Worm (Caenorhabditis elegans) whole organism, L2 larva: ENCODE results near the gene F59B2.8.

Source experiments
- F13H6.1 ChIP-seq: sonication (generic microtip); optimal IDR thresholded peaks from 2 replicates; lab custom pipeline; 2016; ENCODE audit warnings: missing genetic modification characterization, missing compliant biosample characterization
- R02D3.7 ChIP-seq: fragments of 150-350 bp; optimal IDR thresholded peaks from 2 replicates; lab custom pipeline; 2014; ENCODE audit warnings: missing biosample characterization, missing genetic modification characterization
- ceh-16 ChIP-seq: fragments of 150-350 bp; optimal IDR thresholded peaks from 2 replicates; lab custom pipeline; 2014; ENCODE audit warnings: missing biosample characterization, missing genetic modification characterization
- egl-27 ChIP-seq: sonication (generic microtip); optimal IDR thresholded peaks from 3 replicates; lab custom pipeline; 2017; ENCODE audit warnings: missing biosample characterization, missing genetic modification reagents, missing genetic modification characterization
- elt-3 ChIP-seq: sonication (generic microtip); optimal IDR thresholded peaks from 2 replicates; lab custom pipeline; 2017; ENCODE audit warnings: missing biosample characterization, missing genetic modification characterization
- lin-11 ChIP-seq: fragments of 150-350 bp; sonication (generic microtip); optimal IDR thresholded peaks from 2 replicates; lab custom pipeline; 2014; ENCODE audit warnings: missing biosample characterization, missing genetic modification characterization, inconsistent platforms, mixed read lengths
- lin-39 ChIP-seq: fragments of 150-350 bp; optimal IDR thresholded peaks from 2 replicates; lab custom pipeline; 2014; ENCODE audit warnings: missing biosample characterization, missing genetic modification reagents, missing genetic modification characterization
- mdl-1 ChIP-seq, 2 experiments: fragments of 150-350 bp in 1 of 2; sonication (generic microtip) in 1 of 2; optimal IDR thresholded peaks; 2 replicates each; lab custom pipeline; 2017; ENCODE audit warnings: missing biosample characterization in 2 of 2, missing genetic modification characterization in 2 of 2
- nhr-10 ChIP-seq: sonication (generic microtip); optimal IDR thresholded peaks from 2 replicates; lab custom pipeline; 2017; ENCODE audit warnings: missing biosample characterization, missing genetic modification characterization
- nhr-11 ChIP-seq: fragments of 150-350 bp; optimal IDR thresholded peaks from 2 replicates; lab custom pipeline; 2014; ENCODE audit warnings: missing biosample characterization, missing genetic modification characterization
- nhr-25 ChIP-seq: fragments of 150-350 bp; sonication (generic microtip); optimal IDR thresholded peaks from 3 replicates; lab custom pipeline; 2014; ENCODE audit warnings: missing biosample characterization, missing genetic modification characterization
- skn-1 ChIP-seq: sonication (generic microtip); optimal IDR thresholded peaks from 2 replicates; lab custom pipeline; 2017; ENCODE audit warnings: missing biosample characterization, missing genetic modification characterization
- sma-3 ChIP-seq: sonication (generic microtip); optimal IDR thresholded peaks from 2 replicates; lab custom pipeline; 2016; ENCODE audit warnings: missing genetic modification reagents, missing genetic modification characterization, missing compliant biosample characterization
- ztf-1 ChIP-seq: fragments of 200-800 bp; sonication (Bioruptor generic); conservative IDR thresholded peaks from 2 replicates; pipeline ENCODE4 v1.3.6; 2022; ENCODE audit warnings: missing genetic modification characterization, missing compliant biosample characterization

DNA sequence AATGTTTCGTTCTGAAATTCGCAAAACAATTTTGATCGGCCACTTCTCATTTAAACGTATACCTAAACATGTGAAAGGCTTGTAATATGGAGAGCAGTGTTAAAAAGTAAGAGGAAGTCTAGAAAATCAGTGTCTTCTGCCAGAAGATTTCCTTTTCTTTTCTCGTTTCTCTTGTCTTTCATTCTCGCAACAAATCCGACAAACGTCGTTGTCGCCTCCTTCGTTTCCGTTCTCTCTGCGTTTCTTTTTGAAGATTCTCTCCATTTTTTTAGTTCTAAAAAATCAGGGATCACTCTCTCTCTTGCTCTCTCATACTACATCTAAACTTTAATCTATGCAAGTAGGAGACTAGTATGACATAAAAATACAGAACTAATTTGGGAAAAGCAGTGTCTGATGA is 37.3 kb upstream of the F59B2.8 start:
- TF ChIP-seq ztf-1 (GFP tag; lab: Robert Waterston, UW), result no peak
- no peak for TF ChIP-seq lin-11 (tag; lab: Kevin White, UChicago)
- no peak for TF ChIP-seq skn-1 (tag; lab: Kevin White, UChicago)
- no peak for TF ChIP-seq egl-27
- no peak for TF ChIP-seq F13H6.1 (tag; lab: Kevin White, UChicago)
- TF ChIP-seq lin-39, result no peak
- TF ChIP-seq elt-3, result no peak
- no peak for TF ChIP-seq mdl-1 (tag; optimal IDR thresholded peaks at IDR 0.05; lab: Kevin White, UChicago)
- TF ChIP-seq sma-3 (GFP tag; lab: Kevin White, UChicago), result no peak
- TF ChIP-seq nhr-25 (tag; lab: Kevin White, UChicago), result no peak
- no peak for TF ChIP-seq nhr-11 (tag; lab: Kevin White, UChicago)
- TF ChIP-seq R02D3.7, result no peak
- TF ChIP-seq nhr-10 (tag; lab: Kevin White, UChicago), result no peak
- no peak for TF ChIP-seq ceh-16 (tag; lab: Kevin White, UChicago)
